Worm (Caenorhabditis elegans) whole organism, L4 larva: ENCODE measurements around the gene svop-1.

Experiments used
- D1046.2 ChIP-seq: fragments of 200-800 bp; sonication (Bioruptor generic); IDR thresholded peaks from 2 replicates; pipeline ENCODE4 v1.3.6; 2022; ENCODE audit warnings: missing genetic modification characterization, missing compliant biosample characterization
- F10B5.3 ChIP-seq: sonication (generic microtip); optimal IDR thresholded peaks from 2 replicates; lab custom pipeline; 2016; ENCODE audit warnings: mild to moderate bottlenecking, missing genetic modification characterization, missing compliant biosample characterization
- F37D6.2 ChIP-seq: sonication (generic microtip); optimal IDR thresholded peaks from 2 replicates; lab custom pipeline; 2016; ENCODE audit warnings: mild to moderate bottlenecking, missing genetic modification characterization, missing compliant biosample characterization
- F49E8.2 ChIP-seq: sonication (generic microtip); optimal IDR thresholded peaks from 2 replicates; lab custom pipeline; 2016; ENCODE audit warnings: missing compliant biosample characterization, mild to moderate bottlenecking, missing genetic modification characterization, borderline replicate concordance
- T20F7.1 ChIP-seq: fragments of 200-800 bp; sonication (Bioruptor generic); optimal IDR thresholded peaks from 2 replicates; lab custom pipeline; 2018; ENCODE audit warnings: mild to moderate bottlenecking, missing genetic modification characterization, missing compliant biosample characterization
- T26A8.4 ChIP-seq: fragments of 200-800 bp; sonication (Bioruptor generic); IDR thresholded peaks from 2 replicates; pipeline ENCODE4 v1.3.6; 2022; ENCODE audit warnings: missing genetic modification characterization, missing compliant biosample characterization
- Y48G9A.11 ChIP-seq: fragments of 200-800 bp; sonication (Bioruptor generic); IDR thresholded peaks from 2 replicates; pipeline ENCODE4 v1.3.6; 2022; ENCODE audit warnings: missing genetic modification reagents, missing genetic modification characterization, missing compliant biosample characterization
- aha-1 ChIP-seq: fragments of 150-350 bp; peaks from one replicate; lab custom pipeline; 2014; ENCODE audit warnings: missing biosample characterization, missing genetic modification characterization
- ama-1 ChIP-seq: fragments of 150-350 bp; optimal IDR thresholded peaks from 2 replicates; lab custom pipeline; 2014; ENCODE audit warnings: inconsistent platforms, mixed read lengths
- ceh-20 ChIP-seq: fragments of 200-800 bp; sonication (Bioruptor generic); IDR thresholded peaks from 2 replicates; pipeline ENCODE4 v1.3.6; 2022; ENCODE audit warnings: missing genetic modification reagents, missing genetic modification characterization, missing compliant biosample characterization
- cey-2 ChIP-seq: sonication (generic microtip); optimal IDR thresholded peaks from 3 replicates; lab custom pipeline; 2017; ENCODE audit warnings: missing genetic modification characterization, mild to moderate bottlenecking, missing compliant biosample characterization, antibody characterized with exemption, borderline replicate concordance; ENCODE audit not compliant: insufficient read depth
- ctbp-1 ChIP-seq: fragments of 200-800 bp; sonication (Bioruptor generic); IDR thresholded peaks from 2 replicates; pipeline ENCODE4 v1.3.6; 2022; ENCODE audit warnings: missing genetic modification reagents, missing genetic modification characterization, missing compliant biosample characterization
- dmd-6 ChIP-seq: fragments of 200-800 bp; sonication (Bioruptor generic); IDR thresholded peaks from 2 replicates; pipeline ENCODE4 v1.3.6; 2022; ENCODE audit warnings: missing genetic modification reagents, missing genetic modification characterization, missing compliant biosample characterization
- dmd-8 ChIP-seq: fragments of 200-800 bp; sonication (Bioruptor generic); IDR thresholded peaks from 2 replicates; pipeline ENCODE4 v1.3.6; 2022; ENCODE audit warnings: missing genetic modification characterization, missing compliant biosample characterization
- dmd-9 ChIP-seq: fragments of 200-800 bp; sonication (Bioruptor generic); IDR thresholded peaks from 2 replicates; pipeline ENCODE4 v1.3.6; 2022; ENCODE audit warnings: missing genetic modification reagents, missing genetic modification characterization, missing compliant biosample characterization
- dpl-1 ChIP-seq: fragments of 150-350 bp; optimal IDR thresholded peaks from 2 replicates; lab custom pipeline; 2014; ENCODE audit warnings: missing biosample characterization, missing genetic modification reagents, missing genetic modification characterization
- dve-1 ChIP-seq: sonication (generic microtip); optimal IDR thresholded peaks from 2 replicates; lab custom pipeline; 2017; ENCODE audit warnings: antibody characterized with exemption, mild to moderate bottlenecking, missing genetic modification characterization, missing compliant biosample characterization; ENCODE audit not compliant: insufficient read depth
- hif-1 ChIP-seq, 2 experiments: sonication (generic microtip); optimal IDR thresholded peaks; 2 replicates each; lab custom pipeline; 2016 to 2017; ENCODE audit warnings: missing compliant biosample characterization in 2 of 2, missing genetic modification characterization in 2 of 2, missing genetic modification reagents in 2 of 2, missing genotype in 2 of 2, mild to moderate bottlenecking in 1 of 2
- hlh-11 ChIP-seq: fragments of 200-800 bp; sonication (Bioruptor generic); optimal IDR thresholded peaks from 2 replicates; lab custom pipeline; 2018; ENCODE audit warnings: mild to moderate bottlenecking, missing genetic modification characterization, missing compliant biosample characterization
- hlh-30 ChIP-seq: sonication (generic microtip); optimal IDR thresholded peaks from 2 replicates; lab custom pipeline; 2017; ENCODE audit warnings: antibody characterized with exemption, mild to moderate bottlenecking, missing genetic modification characterization, missing compliant biosample characterization; ENCODE audit not compliant: insufficient read depth
- hmg-1.1 ChIP-seq: fragments of 200-800 bp; sonication (Bioruptor generic); IDR thresholded peaks from 2 replicates; pipeline ENCODE4 v1.3.6; 2022; ENCODE audit warnings: missing genetic modification reagents, missing genetic modification characterization, missing compliant biosample characterization
- lin-15B ChIP-seq: fragments of 150-350 bp; sonication (generic microtip); optimal IDR thresholded peaks from 3 replicates; lab custom pipeline; 2014; ENCODE audit warnings: missing biosample characterization, missing genetic modification characterization
- lin-38 ChIP-seq: fragments of 200-800 bp; sonication (Bioruptor generic); IDR thresholded peaks from 2 replicates; pipeline ENCODE4 v1.3.6; 2022; ENCODE audit warnings: missing genetic modification reagents, missing genetic modification characterization, missing compliant biosample characterization
- lsy-2 ChIP-seq, 2 experiments: fragments of 150-350 bp in 1 of 2; sonication (generic microtip) in 1 of 2; optimal IDR thresholded peaks; 2 replicates each; lab custom pipeline; 2014 to 2017; ENCODE audit warnings: missing biosample characterization in 2 of 2, missing genetic modification characterization in 2 of 2
- mep-1 ChIP-seq: fragments of 150-350 bp; sonication (generic microtip); optimal IDR thresholded peaks from 3 replicates; lab custom pipeline; 2014; ENCODE audit warnings: missing biosample characterization, missing genetic modification characterization
- mes-2 ChIP-seq: sonication (generic microtip); optimal IDR thresholded peaks from 2 replicates; lab custom pipeline; 2016; ENCODE audit warnings: missing genotype, mild to moderate bottlenecking, missing genetic modification characterization, missing compliant biosample characterization; ENCODE audit not compliant: poor library complexity, severe bottlenecking
- nhr-102 ChIP-seq: sonication (generic microtip); optimal IDR thresholded peaks from 2 replicates; lab custom pipeline; 2016; ENCODE audit warnings: mild to moderate bottlenecking, missing genetic modification characterization, moderate library complexity, missing compliant biosample characterization
- nhr-48 ChIP-seq: sonication (generic microtip); optimal IDR thresholded peaks from 2 replicates; lab custom pipeline; 2016; ENCODE audit warnings: mild to moderate bottlenecking, missing genetic modification characterization, missing compliant biosample characterization
- nhr-77 ChIP-seq: fragments of 150-350 bp; optimal IDR thresholded peaks from 2 replicates; lab custom pipeline; 2014; ENCODE audit warnings: missing biosample characterization, missing genetic modification characterization
- php-3 ChIP-seq: fragments of 200-800 bp; sonication (Bioruptor generic); IDR thresholded peaks from 2 replicates; pipeline ENCODE4 v1.3.6; 2022; ENCODE audit warnings: missing genetic modification reagents, missing genetic modification characterization, missing compliant biosample characterization
- rbr-2 ChIP-seq: sonication (generic microtip); optimal IDR thresholded peaks from 2 replicates; lab custom pipeline; 2016; ENCODE audit warnings: missing genotype, missing genetic modification characterization, missing compliant biosample characterization
- sdz-12 ChIP-seq: fragments of 200-800 bp; sonication (Bioruptor generic); optimal IDR thresholded peaks from 2 replicates; lab custom pipeline; 2018; ENCODE audit warnings: mild to moderate bottlenecking, missing genetic modification characterization, missing compliant biosample characterization
- spr-3 ChIP-seq: fragments of 200-800 bp; sonication (Bioruptor generic); optimal IDR thresholded peaks from 2 replicates; lab custom pipeline; 2018; ENCODE audit warnings: mild to moderate bottlenecking, missing genetic modification characterization, missing compliant biosample characterization
- unc-62 ChIP-seq, 3 experiments: fragments of 150-350 bp in 1 of 3; sonication (generic microtip); optimal IDR thresholded peaks in 2 of 3; peaks in 1 of 3; 1 replicate in 1 of 3; 2 replicates in 2 of 3; lab custom pipeline; 2014 to 2017; ENCODE audit warnings: missing biosample characterization in 3 of 3, missing genetic modification characterization in 3 of 3, missing genetic modification reagents in 3 of 3, missing genotype in 1 of 3
- zfp-2 ChIP-seq: sonication (generic microtip); optimal IDR thresholded peaks from 2 replicates; lab custom pipeline; 2016; ENCODE audit warnings: mild to moderate bottlenecking, missing genetic modification characterization, missing compliant biosample characterization

svop-1 gene

DNA sequence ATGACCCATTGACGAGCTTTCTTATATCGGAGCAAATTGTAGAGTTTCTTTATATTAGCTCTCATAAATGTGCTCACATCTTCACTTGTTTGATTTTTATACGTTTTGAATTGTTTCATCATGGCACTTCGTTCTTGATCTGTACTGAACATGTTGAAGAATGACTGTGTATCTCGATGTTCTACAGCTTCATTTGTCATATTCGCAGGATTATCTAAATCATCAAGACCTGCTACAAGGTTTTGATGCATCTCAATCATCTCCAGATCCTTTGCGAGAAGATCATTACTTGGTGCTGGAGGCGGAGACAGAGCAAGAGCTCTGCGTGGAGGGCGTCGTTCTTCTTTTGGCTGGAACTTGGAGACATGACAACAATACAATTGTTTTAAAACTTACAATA lies 18.0 kb upstream of the svop-1 start:
- TF ChIP-seq zfp-2 (tag; lab: Kevin White, UChicago) (no peak), aha-1 (tag; lab: Kevin White, UChicago) (peak; percentile 69)

DNA sequence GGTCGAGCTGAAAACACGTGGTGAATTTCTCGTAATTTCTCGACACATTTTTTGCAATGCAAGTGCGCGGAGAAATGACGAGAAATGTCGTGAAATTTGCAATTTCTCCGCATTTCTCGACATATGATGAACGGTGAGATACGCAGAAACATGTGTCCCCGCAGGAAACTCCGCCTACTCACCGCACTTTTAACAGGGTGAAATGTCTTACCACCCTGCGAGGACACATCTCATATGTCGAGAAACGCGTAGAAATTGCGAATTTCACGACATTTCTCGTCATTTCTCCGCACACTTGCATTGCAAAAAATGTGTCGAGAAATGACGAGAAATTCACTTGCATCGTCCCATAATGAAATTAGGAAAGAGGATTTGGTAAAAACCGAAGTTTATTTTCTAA lies 15.8 kb upstream of the svop-1 start:
- TF ChIP-seq nhr-102 (peak; percentile 28), dmd-9 (GFP tag; lab: Robert Waterston, UW) (0 out of 2 replicates have a peak, but pooled peaks have one; percentile 47), ceh-20 (peak; percentile 19; the same call in 1 of the 2 replicates), T26A8.4 (GFP tag; lab: Robert Waterston, UW) (0 out of 2 replicates have a peak, but pooled peaks have one; percentile 28), nhr-48 (tag; lab: Kevin White, UChicago) (peak; percentile 23), dve-1 (tag; lab: Kevin White, UChicago) (peak; percentile 16), mes-2 (tag; lab: Kevin White, UChicago) (peak; percentile 16), hlh-11 (tag; lab: Kevin White, UChicago) (peak; percentile 39), dmd-6 (GFP tag; lab: Robert Waterston, UW) (peak; percentile 9; the same call in 1 of the 2 replicates), lin-38 (GFP tag; lab: Robert Waterston, UW) (peak; percentile 47), hmg-1.1 (GFP tag; lab: Robert Waterston, UW) (0 out of 2 replicates have a peak, but pooled peaks have one; percentile 18), rbr-2 (tag; lab: Kevin White, UChicago) (peak; percentile 13), D1046.2 (GFP tag; lab: Robert Waterston, UW) (0 out of 2 replicates have a peak, but pooled peaks have one; percentile 11), php-3 (GFP tag; lab: Robert Waterston, UW) (peak; percentile 34; the same call in 1 of the 2 replicates)
- TF ChIP-seq, all 104 proteins: peak for 14; not testable (repeated sequence) for 90

DNA sequence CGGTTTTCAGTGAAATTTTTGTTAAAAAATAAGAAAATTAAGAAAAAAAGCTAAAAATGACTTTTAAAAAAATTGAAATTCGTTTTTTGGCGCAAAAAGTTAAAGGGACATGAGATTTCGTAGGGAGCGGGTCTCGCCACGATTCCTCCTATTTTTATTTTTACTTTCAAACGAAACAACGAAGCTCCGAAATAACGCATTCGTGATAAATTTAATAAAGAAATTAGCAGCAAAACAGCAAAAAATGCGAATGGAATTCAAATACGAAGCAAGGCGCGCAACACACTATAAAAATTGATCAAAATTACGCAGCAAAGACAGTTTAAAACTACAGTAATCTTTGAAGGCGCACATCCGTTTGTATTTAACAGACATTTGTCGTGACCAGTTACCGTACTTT lies 14.5 kb upstream of the svop-1 start:
- TF ChIP-seq F37D6.2: peak; percentile 17
- no peak for TF ChIP-seq nhr-102
- TF ChIP-seq F49E8.2 (tag; lab: Kevin White, UChicago): peak; percentile 10
- TF ChIP-seq T20F7.1 (GFP tag; lab: Kevin White, UChicago): peak; percentile 86
- peak; percentile 13 for TF ChIP-seq hlh-30 (tag; lab: Kevin White, UChicago)
- TF ChIP-seq spr-3 (GFP tag; lab: Kevin White, UChicago): no peak
- no peak for TF ChIP-seq cey-2 (tag; lab: Kevin White, UChicago)
- TF ChIP-seq ctbp-1 (GFP tag; lab: Robert Waterston, UW): no peak
- TF ChIP-seq unc-62 (GFP tag; optimal IDR thresholded peaks at IDR 0.05 in 1 of 2; lab: Kevin White, UChicago): peak in 1 of 2 experiments; percentile 91
- no peak for TF ChIP-seq unc-62 (tag; optimal IDR thresholded peaks at IDR 0.05; lab: Kevin White, UChicago)
- peak; percentile 60 for TF ChIP-seq mes-2 (tag; lab: Kevin White, UChicago)
- TF ChIP-seq Y48G9A.11 (GFP tag; lab: Robert Waterston, UW): peak; percentile 76
- TF ChIP-seq lin-15B (tag; lab: Kevin White, UChicago): no peak
- TF ChIP-seq dmd-8 (GFP tag; lab: Robert Waterston, UW): no peak
- peak; percentile 53 for TF ChIP-seq dpl-1 (GFP tag; lab: Kevin White, UChicago)
- 0 out of 2 replicates have a peak, but pooled peaks have one; percentile 26 for TF ChIP-seq lin-38 (GFP tag; lab: Robert Waterston, UW)
- no peak for TF ChIP-seq sdz-12 (GFP tag; lab: Kevin White, UChicago)
- TF ChIP-seq hif-1 (tag; optimal IDR thresholded peaks at IDR 0.05; lab: Kevin White, UChicago): peak in 1 of 2 experiments; percentile 8
- TF ChIP-seq rbr-2 (tag; lab: Kevin White, UChicago): no peak
- peak; percentile 19 for TF ChIP-seq ama-1
- no peak for TF ChIP-seq ceh-20
- TF ChIP-seq mep-1 (tag; lab: Kevin White, UChicago): peak; percentile 1
- no peak for TF ChIP-seq nhr-77 (tag; lab: Kevin White, UChicago)
- TF ChIP-seq dve-1 (tag; lab: Kevin White, UChicago): peak; percentile 6
- no peak for TF ChIP-seq F10B5.3 (tag; lab: Kevin White, UChicago)
- TF ChIP-seq lsy-2 (tag; optimal IDR thresholded peaks at IDR 0.05; lab: Kevin White, UChicago): peak in 1 of 2 experiments; percentile 82
- no peak for TF ChIP-seq dmd-9 (GFP tag; lab: Robert Waterston, UW)
